Worm (Caenorhabditis elegans): ENCODE measurements around the gene afmd-2.
A peak's percentile ranks its signal among the peaks of the same experiment; 100 is the strongest.

afmd-2 gene

ce11 chrIV:13510049-13510448 is 1.0 kb downstream of the afmd-2 start (continued):
- no peak for TF ChIP-seq nhr-90 (tag; optimal IDR thresholded peaks at IDR 0.05)
- TF ChIP-seq ceh-27 (GFP tag; optimal IDR thresholded peaks at IDR 0.05): no peak
- TF ChIP-seq attf-3 (GFP tag; conservative IDR thresholded peaks at IDR 0.05): no peak
- TF ChIP-seq F39B2.1 (GFP tag; IDR thresholded peaks at IDR 0.05): peak; percentile 25; the same call in 1 of the 2 replicates
- no peak for TF ChIP-seq F22D6.2 (tag; optimal IDR thresholded peaks at IDR 0.05)
- peak; percentile 33 for TF ChIP-seq ztf-18 (tag; optimal IDR thresholded peaks at IDR 0.05)
- TF ChIP-seq nhr-80 (tag; optimal IDR thresholded peaks at IDR 0.05): no peak
- TF ChIP-seq lin-35 (GFP tag; optimal IDR thresholded peaks at IDR 0.05): no peak
- no peak for TF ChIP-seq sdz-38 (tag; optimal IDR thresholded peaks at IDR 0.05)
- no peak for TF ChIP-seq let-526 (GFP tag; IDR thresholded peaks at IDR 0.05)
- TF ChIP-seq ama-1 (optimal IDR thresholded peaks at IDR 0.05): no peak
- no peak for TF ChIP-seq ama-1 (GFP tag; optimal IDR thresholded peaks at IDR 0.05)
- no peak for TF ChIP-seq gei-17 (GFP tag; optimal IDR thresholded peaks at IDR 0.05)
- 0 out of 2 replicates have a peak, but pooled peaks have one; percentile 2 for TF ChIP-seq madf-3 (GFP tag; IDR thresholded peaks at IDR 0.05)
- TF ChIP-seq B0035.1 (tag; optimal IDR thresholded peaks at IDR 0.05): no peak
- TF ChIP-seq Y56A3A.18 (GFP tag; IDR thresholded peaks at IDR 0.05): peak; percentile 14; the same call in 1 of the 2 replicates
- no peak for TF ChIP-seq ceh-79 (tag; optimal IDR thresholded peaks at IDR 0.05)
- no peak for TF ChIP-seq F57A8.1 (GFP tag; optimal IDR thresholded peaks at IDR 0.05)
- TF ChIP-seq madf-8 (GFP tag; conservative IDR thresholded peaks at IDR 0.05): peak; percentile 52
- TF ChIP-seq hsf-1 (GFP tag; IDR thresholded peaks at IDR 0.05): peak; percentile 76
- peak; percentile 61; the same call in 1 of the 2 replicates for TF ChIP-seq ekl-4 (GFP tag; IDR thresholded peaks at IDR 0.05)
- no peak for TF ChIP-seq lsy-27 (tag; optimal IDR thresholded peaks at IDR 0.05; ENCODE audit: borderline replicate concordance, insufficient read depth)
- peak; percentile 92 for TF ChIP-seq attf-6 (GFP tag; IDR thresholded peaks at IDR 0.05)
- TF ChIP-seq dpff-1 (tag; optimal IDR thresholded peaks at IDR 0.05): no peak
- TF ChIP-seq Y53G8AR.9 (GFP tag; conservative IDR thresholded peaks at IDR 0.05): peak; percentile 76; the same call in 1 of the 2 replicates
- peak; percentile 35 for TF ChIP-seq efl-1 (GFP tag; optimal IDR thresholded peaks at IDR 0.05)
- TF ChIP-seq F55B11.4 (tag; optimal IDR thresholded peaks at IDR 0.05; ENCODE audit: borderline replicate concordance, insufficient read depth): no peak
- no peak for TF ChIP-seq tbx-9 (tag; optimal IDR thresholded peaks at IDR 0.05; ENCODE audit: borderline replicate concordance)
- TF ChIP-seq F37B4.10 (GFP tag; IDR thresholded peaks at IDR 0.05): no peak
- TF ChIP-seq ZK185.1 (tag; optimal IDR thresholded peaks at IDR 0.05; ENCODE audit: poor library complexity, severe bottlenecking): no peak
- TF ChIP-seq madf-6 (GFP tag; IDR thresholded peaks at IDR 0.05): peak; percentile 83
- TF ChIP-seq mel-28 (tag; optimal IDR thresholded peaks at IDR 0.05; ENCODE audit: borderline replicate concordance): no peak
- TF ChIP-seq dpl-1 (GFP tag; optimal IDR thresholded peaks at IDR 0.05): no peak
- no peak for TF ChIP-seq lin-40 (tag; optimal IDR thresholded peaks at IDR 0.05)
- TF ChIP-seq rec-8 (tag; optimal IDR thresholded peaks at IDR 0.05): no peak
- peak; percentile 74; the same call in 1 of the 2 replicates for TF ChIP-seq lin-26 (GFP tag; IDR thresholded peaks at IDR 0.05)
- 0 out of 2 replicates have a peak, but pooled peaks have one; percentile 27 for TF ChIP-seq ztf-25 (GFP tag; IDR thresholded peaks at IDR 0.05)
- no peak for TF ChIP-seq egrh-3 (GFP tag; IDR thresholded peaks at IDR 0.05)
- TF ChIP-seq nhr-179 (tag; optimal IDR thresholded peaks at IDR 0.05): no peak
- no peak for TF ChIP-seq lsl-1 (GFP tag; optimal IDR thresholded peaks at IDR 0.05)
- TF ChIP-seq mes-4 (tag; optimal IDR thresholded peaks at IDR 0.05): no peak
- TF ChIP-seq snpc-4 (GFP tag; optimal IDR thresholded peaks at IDR 0.05): peak; percentile 40
- TF ChIP-seq snpc-4 (tag; optimal IDR thresholded peaks at IDR 0.05): peak in 1 of 4 experiments; percentile 83
- TF ChIP-seq somi-1 (GFP tag; optimal IDR thresholded peaks at IDR 0.05): no peak
- TF ChIP-seq xnd-1 (tag; optimal IDR thresholded peaks at IDR 0.05): peak; percentile 48
- no peak for TF ChIP-seq F57C9.4 (tag; optimal IDR thresholded peaks at IDR 0.05)
- no peak for TF ChIP-seq lag-1 (GFP tag; IDR thresholded peaks at IDR 0.05)
- no peak for TF ChIP-seq attf-5 (GFP tag; optimal IDR thresholded peaks at IDR 0.05)
- TF ChIP-seq Y79H2A.3 (GFP tag; conservative IDR thresholded peaks at IDR 0.05): peak; percentile 87

Measured in whole organism, young adult.